Fruit fly (Drosophila melanogaster): ENCODE measurements around the gene pelo.

DNA sequence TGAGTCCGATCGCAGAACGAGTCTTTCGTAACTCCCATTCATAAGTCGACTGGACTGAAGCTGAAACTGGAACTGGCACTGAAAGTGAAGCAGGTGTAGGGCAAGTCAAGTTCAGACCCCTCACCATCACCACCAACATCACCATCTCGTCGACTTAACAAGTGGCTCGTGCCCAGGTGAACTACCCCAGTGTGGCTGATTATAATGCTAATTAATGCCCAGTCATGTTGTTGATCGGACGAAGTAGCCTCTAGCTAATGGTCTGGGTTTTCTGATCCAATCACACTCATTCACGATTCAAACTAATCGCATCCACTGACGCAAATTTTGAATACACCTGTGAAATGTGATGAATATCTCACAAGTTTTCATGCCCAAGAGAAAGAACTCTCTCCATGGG is 28.2 kb downstream of the pelo start:
- TF ChIP-seq CG9948 (tag; optimal IDR thresholded peaks at IDR 0.05) (no peak), CG17806 (tag; optimal IDR thresholded peaks at IDR 0.05) (no peak), gl (tag; optimal IDR thresholded peaks at IDR 0.05) (no peak), rn (GFP tag; IDR thresholded peaks at IDR 0.05) (no peak), CG4496 (GFP tag; IDR thresholded peaks at IDR 0.05) (no peak), CG12605 (GFP tag; IDR thresholded peaks at IDR 0.05) (no peak), CG10348 (GFP tag; IDR thresholded peaks at IDR 0.05) (no peak), CG13204 (GFP tag; optimal IDR thresholded peaks at IDR 0.05) (no peak)
